Worm (Caenorhabditis elegans) whole organism, L4 larva: ENCODE data around the gene fbxa-133.

Experiments
- Y48G9A.11 ChIP-seq: fragments of 200-800 bp; sonication (Bioruptor generic); IDR thresholded peaks from 2 replicates; pipeline ENCODE4 v1.3.6; 2022; ENCODE audit warnings: missing genetic modification reagents, missing genetic modification characterization, missing compliant biosample characterization
- ZK546.5 ChIP-seq, 2 experiments: sonication (generic microtip); optimal IDR thresholded peaks; 2 replicates each; lab custom pipeline; 2017; ENCODE audit warnings: missing biosample characterization in 2 of 2, missing genetic modification characterization in 2 of 2
- aly-2 ChIP-seq: sonication (generic microtip); optimal IDR thresholded peaks from 2 replicates; lab custom pipeline; 2018; ENCODE audit warnings: missing biosample characterization, missing genetic modification characterization
- ceh-82 ChIP-seq: sonication (generic microtip); optimal IDR thresholded peaks from 2 replicates; lab custom pipeline; 2017; ENCODE audit warnings: missing biosample characterization, missing genetic modification characterization
- fos-1 ChIP-seq: fragments of 150-350 bp; optimal IDR thresholded peaks from 2 replicates; lab custom pipeline; 2014; ENCODE audit warnings: missing biosample characterization, missing genetic modification characterization
- lin-13 ChIP-seq: fragments of 150-350 bp; optimal IDR thresholded peaks from 2 replicates; lab custom pipeline; 2014; ENCODE audit warnings: missing biosample characterization, missing genetic modification reagents, missing genetic modification characterization
- lsy-2 ChIP-seq, 2 experiments: fragments of 150-350 bp in 1 of 2; sonication (generic microtip) in 1 of 2; optimal IDR thresholded peaks; 2 replicates each; lab custom pipeline; 2014 to 2017; ENCODE audit warnings: missing biosample characterization in 2 of 2, missing genetic modification characterization in 2 of 2
- madf-5 ChIP-seq, 2 experiments: fragments of 200-800 bp; sonication (Bioruptor generic); IDR thresholded peaks; 2 replicates each; pipeline ENCODE4 v1.3.6; 2022; ENCODE audit warnings: missing compliant biosample characterization in 2 of 2, missing genetic modification characterization in 2 of 2
- pha-4 ChIP-seq, 2 experiments: fragments of 150-350 bp in 1 of 2; fragments of 200-800 bp in 1 of 2; sonication (Bioruptor generic) in 1 of 2; IDR thresholded peaks in 1 of 2; optimal IDR thresholded peaks in 1 of 2; 2 replicates each; pipeline versions ENCODE4 v1.3.6 to Lab custom; 2014 to 2022; ENCODE audit warnings: missing genetic modification characterization in 2 of 2, missing genetic modification reagents in 2 of 2, missing biosample characterization in 1 of 2, missing compliant biosample characterization in 1 of 2
- spr-3 ChIP-seq: fragments of 200-800 bp; sonication (Bioruptor generic); optimal IDR thresholded peaks from 2 replicates; lab custom pipeline; 2018; ENCODE audit warnings: mild to moderate bottlenecking, missing genetic modification characterization, missing compliant biosample characterization
- zfp-3 ChIP-seq: fragments of 200-800 bp; sonication (Bioruptor generic); conservative IDR thresholded peaks from 2 replicates; pipeline ENCODE4 v1.3.6; 2022; ENCODE audit warnings: missing genetic modification reagents, missing genetic modification characterization, missing compliant biosample characterization

- no peak for TF ChIP-seq madf-5 (GFP tag; IDR thresholded peaks at IDR 0.05; lab: Robert Waterston, UW)
- TF ChIP-seq spr-3 (GFP tag; lab: Kevin White, UChicago), result no peak
- TF ChIP-seq zfp-3, result no peak
- no peak for TF ChIP-seq ZK546.5 (tag; optimal IDR thresholded peaks at IDR 0.05; lab: Kevin White, UChicago)
- TF ChIP-seq ceh-82 (tag; lab: Kevin White, UChicago), result no peak
- TF ChIP-seq fos-1 (tag; lab: Kevin White, UChicago), result no peak
- TF ChIP-seq Y48G9A.11, result no peak
- TF ChIP-seq pha-4 (GFP tag; IDR thresholded peaks at IDR 0.05; lab: Robert Waterston, UW), result no peak
- TF ChIP-seq pha-4 (tag; optimal IDR thresholded peaks at IDR 0.05; lab: Kevin White, UChicago), result no peak
- no peak for TF ChIP-seq lin-13 (GFP tag; lab: Kevin White, UChicago)
- TF ChIP-seq lsy-2 (tag; optimal IDR thresholded peaks at IDR 0.05; lab: Kevin White, UChicago), result no peak
- TF ChIP-seq aly-2, result no peak
These were observed 16.9 kb downstream of the fbxa-133 start, which contains the start of gene ztf-25 for ce11 chrV:17601520-17601919.
